Fruit fly (Drosophila melanogaster): ENCODE measurements around the gene Nab2.

Nab2 gene

DNA sequence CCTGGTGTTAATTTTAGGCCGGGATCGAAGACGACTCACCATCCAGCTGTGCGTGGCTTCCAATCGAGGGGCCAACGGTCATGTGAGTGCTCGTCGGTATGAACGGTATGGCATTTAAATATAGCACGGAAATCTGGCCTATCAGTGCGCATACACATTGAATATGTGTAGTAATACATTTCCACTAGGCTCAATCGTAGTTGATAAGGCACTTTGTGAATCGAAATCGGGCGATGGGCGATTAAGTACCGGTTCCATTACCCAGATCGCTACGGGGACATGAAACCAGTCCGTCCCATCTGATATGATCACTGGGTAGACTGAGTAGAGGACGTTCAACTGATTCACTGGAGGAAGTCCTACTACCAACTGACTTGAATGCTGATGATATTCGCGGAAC, 32.8 kb downstream of the Nab2 start:
- TF ChIP-seq CG8478 (optimal IDR thresholded peaks at IDR 0.05) = no peak
- TF ChIP-seq CTCF (optimal IDR thresholded peaks at IDR 0.05) = no peak

- TF ChIP-seq CTCF (optimal IDR thresholded peaks at IDR 0.05) (no peak), CG8478 (optimal IDR thresholded peaks at IDR 0.05) (no peak)
Measured at dm6 chr3R:24284164-24284563, 34.1 kb downstream of the Nab2 start.

- TF ChIP-seq CTCF (optimal IDR thresholded peaks at IDR 0.05) (no peak), CG8478 (optimal IDR thresholded peaks at IDR 0.05) (no peak)
Measured at dm6 chr3R:24283582-24284085, 34.6 kb downstream of the Nab2 start, which contains the start of gene CG6356. TSS of gene CG6356 (plus strand) at chr3R:24283955.

- no peak for TF ChIP-seq CG8478 (optimal IDR thresholded peaks at IDR 0.05)
- TF ChIP-seq CTCF (optimal IDR thresholded peaks at IDR 0.05) = no peak
Measured at dm6 chr3R:24282567-24283324, 35.5 kb downstream of the Nab2 start.

dm6 chr3R:24279291-24279690, 38.9 kb downstream of the Nab2 start, which contains the start of gene shps:
TSS of gene shps (plus strand) at chr3R:24279572.
- peak; percentile 47 to 63 for TF ChIP-seq CTCF (optimal IDR thresholded peaks at IDR 0.05)
- TF ChIP-seq CG8478 (optimal IDR thresholded peaks at IDR 0.05) = no peak

DNA sequence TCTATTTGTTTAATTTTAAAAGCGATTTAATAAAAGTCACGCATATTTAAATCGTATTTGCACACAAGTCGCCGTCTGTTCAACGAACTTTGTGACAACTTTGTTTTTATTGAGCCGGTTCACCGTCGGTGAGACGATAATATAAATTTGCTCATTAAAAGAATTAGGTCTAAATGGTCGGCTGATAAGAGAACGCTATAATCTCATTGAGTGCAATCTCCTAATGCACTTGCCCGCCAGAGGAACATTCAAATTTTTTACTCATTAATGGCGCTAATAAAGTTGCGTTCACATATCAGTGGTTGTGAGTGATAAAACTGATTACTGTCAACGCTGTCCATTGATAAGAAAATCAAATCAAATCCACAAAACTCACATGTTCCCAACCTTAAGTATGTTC, 39.5 kb downstream of the Nab2 start:
- TF ChIP-seq CTCF (optimal IDR thresholded peaks at IDR 0.05) (no peak), CG8478 (optimal IDR thresholded peaks at IDR 0.05) (no peak)

DNA sequence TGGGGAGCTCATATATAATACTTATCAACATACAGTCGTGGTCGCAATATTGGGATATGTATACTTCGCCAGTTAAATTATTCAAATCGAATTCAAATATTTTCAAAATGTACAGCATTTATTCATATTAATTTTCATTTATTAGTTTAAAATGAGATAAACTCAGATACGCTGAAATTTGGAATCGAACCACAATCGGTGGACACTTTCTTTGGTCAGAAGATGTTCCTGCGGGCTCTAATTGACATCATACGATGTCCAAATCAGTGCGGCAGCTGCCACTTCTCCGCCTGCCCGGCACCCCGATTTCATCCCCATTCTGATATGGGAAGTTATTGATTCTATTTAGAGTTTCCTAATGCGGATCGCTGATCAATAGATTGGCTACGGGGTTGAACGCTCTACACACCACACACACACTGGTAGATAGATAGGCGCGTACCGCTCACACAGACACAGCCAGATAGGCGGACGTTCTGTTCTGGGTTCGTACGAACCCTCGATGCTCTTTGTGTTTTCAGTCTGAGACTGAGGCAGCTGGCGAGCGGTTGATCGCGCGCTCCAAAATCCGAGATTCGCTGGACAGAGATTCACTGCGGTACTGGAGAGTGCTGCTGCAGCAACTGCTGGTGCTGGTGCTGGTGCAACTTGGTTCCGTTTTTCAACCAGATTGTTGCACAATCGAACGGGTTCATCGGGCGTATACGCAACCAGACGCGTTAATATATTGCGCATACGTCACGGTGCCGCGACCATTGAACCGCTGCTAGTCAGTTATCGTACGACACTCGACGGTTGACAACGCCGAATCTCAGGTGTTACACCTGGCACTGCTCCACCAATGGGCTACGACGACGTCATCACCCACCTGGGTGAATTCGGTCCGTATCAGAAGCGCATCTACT, 41.9 kb downstream of the Nab2 start, which contains the start of gene Orct:
Orct (plus strand) TSS at position 157 of the 905 bp plus-strand sequence.
- no peak for TF ChIP-seq CG8478 (optimal IDR thresholded peaks at IDR 0.05)
- no peak for TF ChIP-seq CTCF (optimal IDR thresholded peaks at IDR 0.05)

DNA sequence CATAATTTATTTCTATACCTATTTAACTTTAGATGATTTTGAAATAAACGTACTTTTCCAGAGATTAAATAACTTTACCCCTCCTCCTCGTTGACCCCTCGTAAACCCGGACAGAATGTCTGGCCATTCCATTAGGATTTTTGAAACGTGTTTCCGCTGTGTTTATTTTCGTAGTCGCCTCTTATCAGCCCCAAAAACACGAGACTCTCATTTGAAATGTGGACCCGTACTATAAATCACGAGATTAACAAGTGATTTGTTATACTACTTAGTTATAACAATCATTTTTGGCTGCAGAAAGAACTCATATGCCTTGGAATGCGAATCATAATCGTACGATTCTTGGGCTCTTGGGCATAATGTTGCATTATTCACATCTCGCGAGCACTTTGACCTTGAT, 42.8 kb downstream of the Nab2 start:
- TF ChIP-seq CTCF (optimal IDR thresholded peaks at IDR 0.05) (no peak), CG8478 (optimal IDR thresholded peaks at IDR 0.05) (no peak)

- no peak for TF ChIP-seq CTCF (optimal IDR thresholded peaks at IDR 0.05)
- no peak for TF ChIP-seq CG8478 (optimal IDR thresholded peaks at IDR 0.05)
Measured at dm6 chr3R:24274212-24274611, 44.0 kb downstream of the Nab2 start.

DNA sequence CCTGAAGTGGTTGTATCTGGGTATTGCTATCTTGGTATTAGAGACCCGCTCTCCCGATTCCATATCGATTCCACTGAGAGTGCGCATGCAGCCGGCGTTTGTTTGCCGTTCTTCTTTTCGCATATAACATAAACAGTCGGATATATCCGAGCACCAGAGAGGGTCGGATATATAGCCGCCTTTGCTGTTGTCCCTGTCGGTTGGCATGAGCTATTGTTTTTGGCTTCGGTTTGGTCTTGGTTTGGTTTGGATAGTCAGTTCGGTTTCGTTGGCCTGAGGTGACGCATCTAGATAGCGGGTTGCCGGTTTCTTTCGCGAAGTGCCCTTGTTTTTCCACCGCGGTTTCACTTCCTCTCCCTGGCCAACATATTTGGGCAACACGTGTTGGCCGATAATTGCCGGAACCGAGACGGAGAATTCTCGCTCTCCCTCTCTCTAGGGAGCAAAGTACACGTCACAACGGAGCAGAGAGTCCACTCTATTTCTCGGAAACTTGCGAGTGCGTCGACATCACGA, 45.4 kb downstream of the Nab2 start, which contains the start of gene Orct2:
Orct2 (plus strand) TSS at position 255 of the 516 bp plus-strand sequence.
- TF ChIP-seq CTCF (optimal IDR thresholded peaks at IDR 0.05) (no peak), CG8478 (optimal IDR thresholded peaks at IDR 0.05) (no peak)

DNA sequence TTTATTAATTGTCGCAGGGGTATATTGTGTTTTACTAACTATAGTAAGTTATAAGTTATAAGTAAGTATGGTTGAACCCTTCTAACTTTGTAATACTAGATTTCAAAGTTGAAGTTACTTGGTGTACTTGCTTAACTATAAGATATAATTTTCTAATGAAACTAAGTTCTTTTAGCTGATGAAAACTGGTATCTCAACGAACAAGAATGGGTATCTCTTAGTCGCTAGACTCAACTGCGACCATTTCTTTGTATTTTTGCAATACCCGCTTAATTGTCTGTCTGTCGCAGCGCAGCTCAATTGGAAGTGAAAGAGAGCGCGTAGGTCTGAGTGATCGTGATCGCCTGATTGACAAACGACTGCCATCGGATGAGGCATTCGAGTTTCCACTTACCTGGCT, 46.0 kb downstream of the Nab2 start:
- TF ChIP-seq CTCF (optimal IDR thresholded peaks at IDR 0.05) (no peak), CG8478 (optimal IDR thresholded peaks at IDR 0.05) (no peak)

DNA sequence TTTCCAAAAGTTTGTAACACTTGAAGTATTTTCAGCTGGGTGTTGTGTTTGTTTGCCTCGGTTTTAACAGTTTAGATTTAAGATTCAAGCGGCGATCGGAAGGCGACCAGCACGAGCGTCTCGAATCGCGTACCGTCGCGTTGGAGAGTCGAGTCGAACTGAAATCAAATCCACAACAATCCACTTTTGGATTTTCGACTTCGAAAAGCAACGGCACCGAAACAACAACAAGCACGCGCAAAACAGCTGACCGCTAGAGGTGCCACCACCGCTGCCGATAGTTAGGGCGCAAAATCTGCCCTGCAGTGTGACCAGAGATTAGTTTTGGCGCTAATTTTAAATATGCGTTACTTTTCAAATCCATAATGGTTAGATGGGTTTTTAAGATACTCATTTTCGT, 47.1 kb downstream of the Nab2 start, which contains the start of gene jar:
jar (minus strand) TSS at position 163 of the 400 bp plus-strand sequence.
- TF ChIP-seq CG8478 (optimal IDR thresholded peaks at IDR 0.05) (no peak), CTCF (optimal IDR thresholded peaks at IDR 0.05) (peak; percentile 53 to 56)

dm6 chr3R:24270578-24270977, 47.6 kb downstream of the Nab2 start:
- no peak for TF ChIP-seq CTCF (optimal IDR thresholded peaks at IDR 0.05)
- TF ChIP-seq CG8478 (optimal IDR thresholded peaks at IDR 0.05) = no peak

- no peak for TF ChIP-seq CG8478 (optimal IDR thresholded peaks at IDR 0.05)
- TF ChIP-seq CTCF (optimal IDR thresholded peaks at IDR 0.05) = no peak
Measured at dm6 chr3R:24270034-24270433, 48.2 kb downstream of the Nab2 start.

dm6 chr3R:24268293-24268692, 49.9 kb downstream of the Nab2 start:
- TF ChIP-seq CG8478 (optimal IDR thresholded peaks at IDR 0.05) (no peak), CTCF (optimal IDR thresholded peaks at IDR 0.05) (no peak)

Measured in S2 (cell line).